Worm (Caenorhabditis elegans) whole organism, L4 larva: ENCODE data around the gene F11D11.3.
"Not testable (repeated sequence)": the region's sequence is repeated elsewhere in the genome, so short reads cannot be mapped to it uniquely, and the experiment has no call there.

Experiments used
- D1046.2 ChIP-seq: fragments of 200-800 bp; sonication (Bioruptor generic); IDR thresholded peaks from 2 replicates; pipeline ENCODE4 v1.3.6; 2022; ENCODE audit warnings: missing genetic modification characterization, missing compliant biosample characterization
- R02D3.7 ChIP-seq: fragments of 150-350 bp; sonication (generic microtip); optimal IDR thresholded peaks from 3 replicates; lab custom pipeline; 2014; ENCODE audit warnings: missing biosample characterization, missing genetic modification characterization
- T26A8.4 ChIP-seq: fragments of 200-800 bp; sonication (Bioruptor generic); IDR thresholded peaks from 2 replicates; pipeline ENCODE4 v1.3.6; 2022; ENCODE audit warnings: missing genetic modification characterization, missing compliant biosample characterization
- Y105C5A.15 ChIP-seq: fragments of 200-800 bp; sonication (Bioruptor generic); IDR thresholded peaks from 2 replicates; pipeline ENCODE4 v1.3.6; 2022; ENCODE audit warnings: missing genetic modification characterization, missing compliant biosample characterization
- Y5F2A.4 ChIP-seq: fragments of 200-800 bp; sonication (Bioruptor generic); optimal IDR thresholded peaks from 2 replicates; lab custom pipeline; 2018; ENCODE audit warnings: mild to moderate bottlenecking, missing genetic modification characterization, missing compliant biosample characterization
- Y75B8A.6 ChIP-seq: fragments of 200-800 bp; sonication (Bioruptor generic); IDR thresholded peaks from 2 replicates; pipeline ENCODE4 v1.3.6; 2022; ENCODE audit warnings: missing genetic modification reagents, missing genetic modification characterization, missing compliant biosample characterization
- aha-1 ChIP-seq: fragments of 150-350 bp; peaks from one replicate; lab custom pipeline; 2014; ENCODE audit warnings: missing biosample characterization, missing genetic modification characterization
- aly-2 ChIP-seq: sonication (generic microtip); optimal IDR thresholded peaks from 2 replicates; lab custom pipeline; 2018; ENCODE audit warnings: missing biosample characterization, missing genetic modification characterization
- arid-1 ChIP-seq: fragments of 200-800 bp; sonication (Bioruptor generic); conservative IDR thresholded peaks from 2 replicates; pipeline ENCODE4 v1.3.6; 2022; ENCODE audit warnings: missing genetic modification reagents, missing genetic modification characterization, missing compliant biosample characterization
- ceh-44 ChIP-seq: fragments of 200-800 bp; sonication (Bioruptor generic); IDR thresholded peaks from 2 replicates; pipeline ENCODE4 v1.3.6; 2022; ENCODE audit warnings: missing genetic modification reagents, missing genetic modification characterization, missing compliant biosample characterization
- ces-1 ChIP-seq: fragments of 150-350 bp; sonication (generic microtip); optimal IDR thresholded peaks from 4 replicates; lab custom pipeline; 2014; ENCODE audit warnings: missing biosample characterization, missing genetic modification reagents, missing genetic modification characterization
- daf-12 ChIP-seq: fragments of 150-350 bp; optimal IDR thresholded peaks from 2 replicates; lab custom pipeline; 2014; ENCODE audit warnings: missing biosample characterization, missing genetic modification reagents, missing genetic modification characterization
- daf-19 ChIP-seq: fragments of 200-800 bp; sonication (Bioruptor generic); conservative IDR thresholded peaks from 2 replicates; pipeline ENCODE4 v1.3.6; 2022; ENCODE audit warnings: missing genetic modification characterization, missing compliant biosample characterization
- egl-27 ChIP-seq: sonication (generic microtip); optimal IDR thresholded peaks from 3 replicates; lab custom pipeline; 2017; ENCODE audit warnings: missing biosample characterization, missing genetic modification reagents, missing genetic modification characterization
- fos-1 ChIP-seq: fragments of 150-350 bp; optimal IDR thresholded peaks from 2 replicates; lab custom pipeline; 2014; ENCODE audit warnings: missing biosample characterization, missing genetic modification characterization
- lim-7 ChIP-seq: fragments of 200-800 bp; sonication (Bioruptor generic); IDR thresholded peaks from 2 replicates; pipeline ENCODE4 v1.3.6; 2022; ENCODE audit warnings: missing genetic modification characterization, missing compliant biosample characterization
- lsy-2 ChIP-seq, 2 experiments: fragments of 150-350 bp in 1 of 2; sonication (generic microtip) in 1 of 2; optimal IDR thresholded peaks; 2 replicates each; lab custom pipeline; 2014 to 2017; ENCODE audit warnings: missing biosample characterization in 2 of 2, missing genetic modification characterization in 2 of 2
- mdl-1 ChIP-seq, 2 experiments: fragments of 150-350 bp in 1 of 2; sonication (generic microtip) in 1 of 2; optimal IDR thresholded peaks; 2 replicates each; lab custom pipeline; 2014 to 2017; ENCODE audit warnings: missing biosample characterization in 2 of 2, missing genetic modification characterization in 2 of 2
- mdt-29 ChIP-seq: fragments of 200-800 bp; sonication (Bioruptor generic); IDR thresholded peaks from 2 replicates; pipeline ENCODE4 v1.3.6; 2022; ENCODE audit warnings: missing genetic modification reagents, missing genetic modification characterization, missing compliant biosample characterization
- mes-2 ChIP-seq: sonication (generic microtip); optimal IDR thresholded peaks from 2 replicates; lab custom pipeline; 2016; ENCODE audit warnings: missing genotype, mild to moderate bottlenecking, missing genetic modification characterization, missing compliant biosample characterization; ENCODE audit not compliant: poor library complexity, severe bottlenecking
- mxl-2 ChIP-seq: fragments of 200-800 bp; sonication (Bioruptor generic); conservative IDR thresholded peaks from 2 replicates; pipeline ENCODE4 v1.3.6; 2022; ENCODE audit warnings: missing genetic modification reagents, missing genetic modification characterization, missing compliant biosample characterization
- nhr-102 ChIP-seq: sonication (generic microtip); optimal IDR thresholded peaks from 2 replicates; lab custom pipeline; 2016; ENCODE audit warnings: mild to moderate bottlenecking, missing genetic modification characterization, moderate library complexity, missing compliant biosample characterization
- nhr-25 ChIP-seq: sonication (generic microtip); optimal IDR thresholded peaks from 2 replicates; lab custom pipeline; 2017; ENCODE audit warnings: missing genetic modification characterization, mild to moderate bottlenecking, missing compliant biosample characterization, antibody characterized with exemption, moderate library complexity, borderline replicate concordance; ENCODE audit not compliant: insufficient read depth
- nhr-41 ChIP-seq: fragments of 200-800 bp; sonication (Bioruptor generic); IDR thresholded peaks from 2 replicates; pipeline ENCODE4 v1.3.6; 2022; ENCODE audit warnings: missing genetic modification reagents, missing genetic modification characterization, missing compliant biosample characterization
- nhr-42 ChIP-seq: fragments of 200-800 bp; sonication (Bioruptor generic); IDR thresholded peaks from 2 replicates; pipeline ENCODE4 v1.3.6; 2022; ENCODE audit warnings: missing genetic modification characterization, missing compliant biosample characterization
- nhr-48 ChIP-seq: sonication (generic microtip); optimal IDR thresholded peaks from 2 replicates; lab custom pipeline; 2016; ENCODE audit warnings: mild to moderate bottlenecking, missing genetic modification characterization, missing compliant biosample characterization
- nhr-76 ChIP-seq: fragments of 150-350 bp; optimal IDR thresholded peaks from 2 replicates; lab custom pipeline; 2014; ENCODE audit warnings: missing biosample characterization, missing genetic modification characterization
- rbr-2 ChIP-seq: sonication (generic microtip); optimal IDR thresholded peaks from 2 replicates; lab custom pipeline; 2016; ENCODE audit warnings: missing genotype, missing genetic modification characterization, missing compliant biosample characterization
- saeg-2 ChIP-seq: fragments of 200-800 bp; sonication (Bioruptor generic); IDR thresholded peaks from 2 replicates; pipeline ENCODE4 v1.3.6; 2022; ENCODE audit warnings: missing genetic modification reagents, missing genetic modification characterization, missing compliant biosample characterization
- spr-1 ChIP-seq: sonication (generic microtip); optimal IDR thresholded peaks from 2 replicates; lab custom pipeline; 2016; ENCODE audit warnings: mild to moderate bottlenecking, missing genetic modification characterization, missing compliant biosample characterization
- spr-3 ChIP-seq: fragments of 200-800 bp; sonication (Bioruptor generic); optimal IDR thresholded peaks from 2 replicates; lab custom pipeline; 2018; ENCODE audit warnings: mild to moderate bottlenecking, missing genetic modification characterization, missing compliant biosample characterization
- unc-62 ChIP-seq, 3 experiments: fragments of 150-350 bp in 1 of 3; sonication (generic microtip); optimal IDR thresholded peaks in 2 of 3; peaks in 1 of 3; 1 replicate in 1 of 3; 2 replicates in 2 of 3; lab custom pipeline; 2014 to 2017; ENCODE audit warnings: missing biosample characterization in 3 of 3, missing genetic modification characterization in 3 of 3, missing genetic modification reagents in 3 of 3, missing genotype in 1 of 3

Gene F11D11.3

DNA sequence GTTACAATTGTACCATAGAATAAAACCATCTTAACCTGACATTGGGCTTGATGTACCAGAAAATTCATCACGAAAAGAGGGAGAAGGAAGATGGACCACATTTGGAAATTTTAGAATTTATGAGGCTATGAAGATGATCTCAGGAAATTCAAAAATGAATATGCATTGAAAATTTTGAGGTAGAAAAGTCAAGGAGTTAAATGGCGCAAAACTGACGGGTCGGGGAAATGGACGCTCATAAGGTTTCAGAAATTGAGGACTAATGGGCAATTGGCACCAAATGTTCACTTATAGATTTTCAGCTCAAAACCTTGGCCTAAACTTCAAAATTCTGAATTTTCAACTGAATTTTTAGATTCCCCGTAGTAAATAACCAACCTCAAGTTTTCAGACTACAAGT lies 10.5 kb upstream of the F11D11.3 start, which contains the start of gene clec-255:
Gene clec-255, minus strand, starts transcription at position 101 of the 400 bp plus-strand sequence.
- TF ChIP-seq rbr-2 (tag; lab: Kevin White, UChicago) = no peak
- no peak for TF ChIP-seq nhr-42 (GFP tag; lab: Robert Waterston, UW)
- TF ChIP-seq aha-1 = peak; percentile 3
- no peak for TF ChIP-seq nhr-102 (tag; lab: Kevin White, UChicago)
- TF ChIP-seq mdt-29 (GFP tag; lab: Robert Waterston, UW) = no peak
- TF ChIP-seq, all 104 proteins: peak for 1

DNA sequence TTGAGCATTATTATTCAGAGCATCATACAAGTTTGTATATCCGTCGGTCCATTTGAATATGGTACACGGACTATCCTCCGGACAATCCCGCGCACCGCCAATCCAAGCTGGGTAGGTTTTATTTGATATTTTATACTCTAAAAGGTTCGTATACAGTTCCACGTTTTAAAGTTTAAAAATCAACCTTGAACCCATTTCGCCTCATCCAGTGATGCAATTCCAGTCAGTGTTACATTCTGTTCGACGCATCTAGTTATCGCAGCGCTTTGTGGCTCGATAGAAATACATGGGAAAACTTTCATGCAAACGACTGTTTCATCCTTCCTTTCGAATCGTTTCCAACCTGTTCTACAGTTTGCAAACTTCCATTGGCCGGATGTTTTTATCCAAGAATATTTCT lies 9.8 kb upstream of the F11D11.3 start:
- TF ChIP-seq R02D3.7 (tag; lab: Kevin White, UChicago) (no peak), unc-62 (GFP tag; optimal IDR thresholded peaks at IDR 0.05 in 1 of 2; lab: Kevin White, UChicago) (peak in 1 of 2 experiments; percentile 93), unc-62 (tag; optimal IDR thresholded peaks at IDR 0.05; lab: Kevin White, UChicago) (no peak)

DNA sequence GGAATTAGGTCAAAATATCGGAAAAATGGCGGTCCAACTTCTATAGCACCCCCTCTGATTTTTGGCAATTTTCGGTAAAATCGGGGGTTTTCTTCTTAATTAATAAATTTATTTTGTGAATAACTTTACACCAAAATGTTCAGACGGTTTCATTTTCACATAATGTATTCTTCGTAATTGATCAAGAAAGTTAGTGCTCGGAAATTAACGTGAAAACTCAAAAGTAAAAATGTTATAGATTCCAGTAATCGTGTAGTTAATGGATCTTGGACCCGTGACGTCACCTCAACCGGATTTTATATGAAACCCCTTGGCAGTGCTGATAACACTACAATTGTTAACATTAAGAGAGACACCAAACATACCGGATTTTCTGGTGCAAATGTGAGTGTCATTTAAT lies 2.0 kb upstream of the F11D11.3 start, which contains the start of gene F11D11.22:
Gene F11D11.22, plus strand, starts transcription at position 301 of the 400 bp plus-strand sequence.
- not testable (repeated sequence) for TF ChIP-seq lsy-2 (tag; optimal IDR thresholded peaks at IDR 0.05; lab: Kevin White, UChicago); egl-27; spr-1

DNA sequence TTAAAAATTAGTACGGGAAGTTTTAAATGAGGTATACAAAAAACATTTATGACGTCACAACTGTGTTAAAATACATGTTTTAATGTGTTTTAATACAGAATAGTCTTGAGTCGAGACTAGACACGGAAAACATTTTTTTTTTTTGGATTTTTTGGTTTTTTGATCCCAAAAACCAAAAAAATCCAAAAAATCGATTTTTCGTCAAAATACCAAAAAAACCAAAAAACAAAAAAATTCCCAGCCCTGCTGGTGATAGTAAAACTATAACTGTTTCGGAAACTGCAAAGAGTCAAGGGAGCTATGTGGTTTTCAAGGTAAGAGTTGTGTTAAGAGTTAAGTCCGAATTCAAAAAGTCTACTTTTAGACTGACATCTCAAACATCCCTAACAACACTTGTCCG lies 1.0 kb upstream of the F11D11.3 start, which contains the start of gene F11D11.4:
Gene F11D11.4, plus strand, starts transcription at position 301 of the 400 bp plus-strand sequence.
- TF ChIP-seq nhr-25 (tag; lab: Kevin White, UChicago) = no peak
- TF ChIP-seq arid-1 (GFP tag; lab: Robert Waterston, UW) = no peak
- no peak for TF ChIP-seq aly-2 (tag; lab: Kevin White, UChicago)
- TF ChIP-seq nhr-102 (tag; lab: Kevin White, UChicago) = no peak
- TF ChIP-seq mes-2 (tag; lab: Kevin White, UChicago) = no peak
- TF ChIP-seq egl-27 = no peak
- no peak for TF ChIP-seq ceh-44 (GFP tag; lab: Robert Waterston, UW)
- no peak for TF ChIP-seq mdl-1 (tag; optimal IDR thresholded peaks at IDR 0.05; lab: Kevin White, UChicago)
- no peak for TF ChIP-seq nhr-41 (GFP tag; lab: Robert Waterston, UW)

DNA sequence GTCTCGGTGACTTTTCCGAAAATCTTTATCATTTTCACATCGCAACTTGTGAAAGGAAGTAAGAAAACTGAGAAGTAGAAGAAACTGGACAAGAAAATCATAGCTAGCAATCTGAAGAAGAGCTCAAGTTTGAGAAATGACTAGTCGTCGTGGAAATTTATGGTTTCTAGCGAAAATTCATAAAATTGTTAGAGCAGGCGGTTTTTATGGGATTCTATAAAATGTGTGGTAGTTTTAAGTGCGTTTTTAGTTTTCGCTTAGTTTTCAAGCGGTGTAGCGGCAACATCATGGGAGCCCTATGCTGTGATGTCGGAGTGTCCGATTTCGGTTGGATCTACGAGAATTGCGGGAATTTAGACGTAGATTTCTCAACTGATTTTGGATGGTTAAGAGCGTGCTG lies 5.7 kb downstream of the F11D11.3 start, which contains the start of gene clec-254:
Gene clec-254, minus strand, starts transcription at position 101 of the 400 bp plus-strand sequence.
- TF ChIP-seq D1046.2 (GFP tag; lab: Robert Waterston, UW); saeg-2 (GFP tag; lab: Robert Waterston, UW); spr-3 (GFP tag; lab: Kevin White, UChicago): not testable (repeated sequence)

DNA sequence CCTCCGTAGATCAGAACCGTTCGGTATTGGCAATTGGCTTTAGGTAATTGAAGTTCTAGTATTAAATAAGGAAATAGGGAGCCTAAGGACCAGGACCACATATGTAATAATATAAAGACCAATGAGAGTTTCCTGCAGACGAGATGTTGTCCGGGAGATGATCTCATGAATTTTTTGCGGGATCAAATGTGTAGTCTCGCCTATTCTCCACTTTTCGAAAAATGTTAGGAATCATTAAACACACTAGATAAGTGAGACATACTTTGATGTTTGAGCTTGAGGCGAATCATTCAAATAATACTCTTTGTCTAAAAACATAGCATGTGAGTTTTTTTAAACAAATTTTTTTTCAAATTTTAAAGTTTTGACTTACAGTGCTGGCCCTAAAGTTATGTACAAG lies 7.0 kb downstream of the F11D11.3 start, which contains the start of gene F11D11.6:
Gene F11D11.6, minus strand, starts transcription at position 101 of the 400 bp plus-strand sequence.
- TF ChIP-seq rbr-2 (tag; lab: Kevin White, UChicago) = no peak
- TF ChIP-seq daf-19 (GFP tag; lab: Robert Waterston, UW) = no peak
- no peak for TF ChIP-seq fos-1 (tag; lab: Kevin White, UChicago)
- no peak for TF ChIP-seq Y75B8A.6 (GFP tag; lab: Robert Waterston, UW)
- no peak for TF ChIP-seq Y5F2A.4 (GFP tag; lab: Kevin White, UChicago)
- no peak for TF ChIP-seq nhr-48 (tag; lab: Kevin White, UChicago)
- no peak for TF ChIP-seq daf-12 (tag; lab: Kevin White, UChicago)
- TF ChIP-seq nhr-102 (tag; lab: Kevin White, UChicago) = no peak
- TF ChIP-seq mxl-2 (GFP tag; lab: Robert Waterston, UW) = no peak
- TF ChIP-seq nhr-76 = no peak
- no peak for TF ChIP-seq ces-1
- TF ChIP-seq spr-3 (GFP tag; lab: Kevin White, UChicago) = no peak
- no peak for TF ChIP-seq lim-7 (GFP tag; lab: Robert Waterston, UW)
- no peak for TF ChIP-seq T26A8.4 (GFP tag; lab: Robert Waterston, UW)
- TF ChIP-seq Y105C5A.15 (GFP tag; lab: Robert Waterston, UW) = no peak
